Fruit fly (Drosophila melanogaster) whole organism, wandering third instar larva: Measurements from ENCODE around the gene CG7800.

Source experiments
- Abd-B ChIP-seq: fragments of >200 bp; optimal IDR thresholded peaks from 2 replicates; lab custom pipeline; 2017; ENCODE audit warnings: missing biosample characterization, missing genetic modification characterization
- CG32264 ChIP-seq: fragments of 200-800 bp; sonication (Bioruptor generic); optimal IDR thresholded peaks from 2 replicates; lab custom pipeline; 2016; ENCODE audit warnings: missing biosample characterization, missing genetic modification characterization
- CrebA ChIP-seq: fragments of 200-800 bp; sonication (Bioruptor generic); optimal IDR thresholded peaks from 2 replicates; lab custom pipeline; 2016; ENCODE audit warnings: missing biosample characterization, mild to moderate bottlenecking, missing genetic modification characterization, borderline replicate concordance
- Dfd ChIP-seq: fragments of >200 bp; optimal IDR thresholded peaks from 2 replicates; lab custom pipeline; 2017; ENCODE audit warnings: missing biosample characterization, missing genetic modification characterization
- HLH106 ChIP-seq: fragments of 200-800 bp; optimal IDR thresholded peaks from 3 replicates; lab custom pipeline; 2019; ENCODE audit warnings: missing biosample characterization, mild to moderate bottlenecking, missing genetic modification characterization, moderate library complexity
- Jra ChIP-seq: sonication (Bioruptor generic); optimal IDR thresholded peaks from 2 replicates; lab custom pipeline; 2016; ENCODE audit warnings: missing biosample characterization, missing genetic modification characterization
- OdsH ChIP-seq: fragments of 200-800 bp; sonication (Bioruptor generic); optimal IDR thresholded peaks from 2 replicates; lab custom pipeline; 2016; ENCODE audit warnings: missing biosample characterization, mild to moderate bottlenecking, missing genetic modification characterization
- dl ChIP-seq, 2 experiments: fragments of 175-275, 200-275 bp in 1 of 2; fragments of 200-275 bp in 1 of 2; sonication (Bioruptor generic); optimal IDR thresholded peaks; lab custom pipeline; 2018; ENCODE audit warnings: mild to moderate bottlenecking in 2 of 2, missing biosample characterization in 2 of 2, missing genetic modification characterization in 2 of 2, moderate library complexity in 2 of 2; ENCODE audit not compliant: partially characterized antibody in 2 of 2, insufficient read depth in 1 of 2
- ey ChIP-seq: fragments of 200-800 bp; sonication (Bioruptor generic); optimal IDR thresholded peaks from 2 replicates; lab custom pipeline; 2016; ENCODE audit warnings: missing biosample characterization, missing genetic modification characterization
- h ChIP-seq: fragments of 200-800 bp; sonication (Bioruptor generic); optimal IDR thresholded peaks from 3 replicates; lab custom pipeline; 2016; ENCODE audit warnings: missing biosample characterization, mild to moderate bottlenecking, missing genetic modification characterization
- lola ChIP-seq: fragments of >200 bp; optimal IDR thresholded peaks from 2 replicates; lab custom pipeline; 2017; ENCODE audit warnings: missing biosample characterization, missing genetic modification characterization
- pan ChIP-seq: fragments of >200 bp; optimal IDR thresholded peaks from 2 replicates; lab custom pipeline; 2017
- sv ChIP-seq: fragments of 200-800 bp; sonication (Bioruptor generic); optimal IDR thresholded peaks from 3 replicates; lab custom pipeline; 2016; ENCODE audit warnings: missing biosample characterization, missing genetic modification characterization

dm6 chr3R:8233370-8233773, 15.6 kb downstream of the CG7800 start, which contains the start of gene PolI:
- TF ChIP-seq HLH106 (tag; lab: Kevin White, UChicago) (peak; percentile 28), ey (GFP tag; lab: Kevin White, UChicago) (peak; percentile 14), pan (lab: Kevin White, UChicago) (no peak), h (peak; percentile 45), lola (GFP tag; lab: Kevin White, UChicago) (no peak), CrebA (GFP tag; lab: Kevin White, UChicago) (no peak), Jra (GFP tag; lab: Kevin White, UChicago) (peak; percentile 35), sv (GFP tag; lab: Kevin White, UChicago) (no peak), CG32264 (GFP tag; lab: Kevin White, UChicago) (no peak), dl (GFP tag; optimal IDR thresholded peaks at IDR 0.05; lab: Kevin White, UChicago; ENCODE audit: insufficient read depth in 1 of 2, partially characterized antibody in 2 of 2) (no peak), Abd-B (GFP tag; lab: Kevin White, UChicago) (no peak), OdsH (GFP tag; lab: Kevin White, UChicago) (no peak), Dfd (GFP tag; lab: Kevin White, UChicago) (no peak)
